Fruit fly (Drosophila melanogaster): Measurements from ENCODE around the gene CG16782.

Gene CG16782

dm6 chrX:3455431-3456001 lies 4.5 kb downstream of the CG16782 start:
- TF ChIP-seq noc (tag; optimal IDR thresholded peaks at IDR 0.05): no peak

- TF ChIP-seq noc (tag; optimal IDR thresholded peaks at IDR 0.05): no peak
These were observed 5.3 kb downstream of the CG16782 start for dm6 chrX:3454715-3455114.

dm6 chrX:3453038-3453819 lies 6.8 kb downstream of the CG16782 start:
- TF ChIP-seq noc (tag; optimal IDR thresholded peaks at IDR 0.05): no peak

- no peak for TF ChIP-seq noc (tag; optimal IDR thresholded peaks at IDR 0.05)
These were observed 8.1 kb downstream of the CG16782 start for dm6 chrX:3451916-3452315.

dm6 chrX:3451250-3451786 lies 8.7 kb downstream of the CG16782 start:
- no peak for TF ChIP-seq noc (tag; optimal IDR thresholded peaks at IDR 0.05)

- no peak for TF ChIP-seq noc (tag; optimal IDR thresholded peaks at IDR 0.05)
These were observed 11.1 kb downstream of the CG16782 start, which contains the start of gene CG12535 for dm6 chrX:3448893-3449394. TSS of gene CG12535 (minus strand) at chrX:3448943.

dm6 chrX:3447718-3448523 lies 12.1 kb downstream of the CG16782 start:
- no peak for TF ChIP-seq noc (tag; optimal IDR thresholded peaks at IDR 0.05)

- TF ChIP-seq noc (tag; optimal IDR thresholded peaks at IDR 0.05): no peak
These were observed 13.4 kb downstream of the CG16782 start for dm6 chrX:3446650-3447049.

- TF ChIP-seq noc (tag; optimal IDR thresholded peaks at IDR 0.05): no peak
These were observed 13.9 kb downstream of the CG16782 start for dm6 chrX:3446157-3446556.

dm6 chrX:3444800-3445199 lies 15.2 kb downstream of the CG16782 start:
- peak; percentile 86 for TF ChIP-seq noc (tag; optimal IDR thresholded peaks at IDR 0.05)

- TF ChIP-seq noc (tag; optimal IDR thresholded peaks at IDR 0.05): peak; percentile 64
These were observed 16.1 kb downstream of the CG16782 start for dm6 chrX:3443902-3444301.

- TF ChIP-seq noc (tag; optimal IDR thresholded peaks at IDR 0.05): no peak
These were observed 17.4 kb downstream of the CG16782 start for dm6 chrX:3442543-3443207.

dm6 chrX:3440506-3440905 lies 19.5 kb downstream of the CG16782 start:
- no peak for TF ChIP-seq noc (tag; optimal IDR thresholded peaks at IDR 0.05)

- TF ChIP-seq noc (tag; optimal IDR thresholded peaks at IDR 0.05): no peak
These were observed 22.5 kb downstream of the CG16782 start for dm6 chrX:3437493-3437892.

- TF ChIP-seq noc (tag; optimal IDR thresholded peaks at IDR 0.05): no peak
These were observed 23.9 kb downstream of the CG16782 start for dm6 chrX:3436183-3436582.

dm6 chrX:3435707-3436106 lies 24.3 kb downstream of the CG16782 start, which contains the start of gene CG14269:
TSS of gene CG14269 (minus strand) at chrX:3435807.
- TF ChIP-seq noc (tag; optimal IDR thresholded peaks at IDR 0.05): no peak

Data from whole organism, larva.